Worm (Caenorhabditis elegans) whole organism, L4 larva: ENCODE data around the gene fipr-25.

Experiments
- F10B5.3 ChIP-seq: sonication (generic microtip); optimal IDR thresholded peaks from 2 replicates; lab custom pipeline; 2016; ENCODE audit warnings: mild to moderate bottlenecking, missing genetic modification characterization, missing compliant biosample characterization
- F26F4.8 ChIP-seq: fragments of 200-800 bp; sonication (Bioruptor generic); conservative IDR thresholded peaks from 2 replicates; pipeline ENCODE4 v1.3.6; 2022; ENCODE audit warnings: missing genetic modification characterization, missing compliant biosample characterization
- F44E2.7 ChIP-seq: fragments of 200-800 bp; sonication (Bioruptor generic); IDR thresholded peaks from 2 replicates; pipeline ENCODE4 v2.1.2; 2022; ENCODE audit warnings: missing genetic modification characterization, missing compliant biosample characterization
- R02D3.7 ChIP-seq: fragments of 150-350 bp; sonication (generic microtip); optimal IDR thresholded peaks from 3 replicates; lab custom pipeline; 2014; ENCODE audit warnings: missing biosample characterization, missing genetic modification characterization
- Y48G9A.11 ChIP-seq: fragments of 200-800 bp; sonication (Bioruptor generic); IDR thresholded peaks from 2 replicates; pipeline ENCODE4 v1.3.6; 2022; ENCODE audit warnings: missing genetic modification reagents, missing genetic modification characterization, missing compliant biosample characterization
- Y5F2A.4 ChIP-seq: fragments of 200-800 bp; sonication (Bioruptor generic); optimal IDR thresholded peaks from 2 replicates; lab custom pipeline; 2018; ENCODE audit warnings: mild to moderate bottlenecking, missing genetic modification characterization, missing compliant biosample characterization
- Y75B8A.6 ChIP-seq: fragments of 200-800 bp; sonication (Bioruptor generic); IDR thresholded peaks from 2 replicates; pipeline ENCODE4 v1.3.6; 2022; ENCODE audit warnings: missing genetic modification reagents, missing genetic modification characterization, missing compliant biosample characterization
- ZK546.5 ChIP-seq, 2 experiments: sonication (generic microtip); optimal IDR thresholded peaks; 2 replicates each; lab custom pipeline; 2017; ENCODE audit warnings: missing biosample characterization in 2 of 2, missing genetic modification characterization in 2 of 2
- attf-4 ChIP-seq: sonication (generic microtip); optimal IDR thresholded peaks from 3 replicates; lab custom pipeline; 2017; ENCODE audit warnings: missing biosample characterization, missing genetic modification characterization
- ceh-28 ChIP-seq: fragments of 150-350 bp; optimal IDR thresholded peaks from 2 replicates; lab custom pipeline; 2014; ENCODE audit warnings: missing biosample characterization, missing genetic modification reagents, missing genetic modification characterization
- ceh-82 ChIP-seq: sonication (generic microtip); optimal IDR thresholded peaks from 2 replicates; lab custom pipeline; 2017; ENCODE audit warnings: missing biosample characterization, missing genetic modification characterization
- daf-12 ChIP-seq: fragments of 150-350 bp; optimal IDR thresholded peaks from 2 replicates; lab custom pipeline; 2014; ENCODE audit warnings: missing biosample characterization, missing genetic modification reagents, missing genetic modification characterization
- daf-16 ChIP-seq, 3 experiments: sonication (generic microtip); optimal IDR thresholded peaks; 2 replicates each; lab custom pipeline; 2016 to 2017; ENCODE audit warnings: missing genetic modification characterization in 3 of 3, missing genetic modification reagents in 3 of 3, mild to moderate bottlenecking in 2 of 3, missing compliant biosample characterization in 2 of 3, missing biosample characterization in 1 of 3, moderate library complexity in 1 of 3
- daf-8 ChIP-seq: fragments of 200-800 bp; sonication (Bioruptor generic); IDR thresholded peaks from 2 replicates; pipeline ENCODE4 v1.3.6; 2022; ENCODE audit warnings: missing genetic modification characterization, missing compliant biosample characterization
- dmd-8 ChIP-seq: fragments of 200-800 bp; sonication (Bioruptor generic); IDR thresholded peaks from 2 replicates; pipeline ENCODE4 v1.3.6; 2022; ENCODE audit warnings: missing genetic modification characterization, missing compliant biosample characterization
- dpl-1 ChIP-seq: fragments of 150-350 bp; optimal IDR thresholded peaks from 2 replicates; lab custom pipeline; 2014; ENCODE audit warnings: missing biosample characterization, missing genetic modification reagents, missing genetic modification characterization
- egl-27 ChIP-seq: sonication (generic microtip); optimal IDR thresholded peaks from 3 replicates; lab custom pipeline; 2017; ENCODE audit warnings: missing biosample characterization, missing genetic modification reagents, missing genetic modification characterization
- fkh-10 ChIP-seq: fragments of 150-350 bp; optimal IDR thresholded peaks from 2 replicates; lab custom pipeline; 2014; ENCODE audit warnings: missing biosample characterization, missing genetic modification reagents, missing genetic modification characterization
- hif-1 ChIP-seq, 2 experiments: sonication (generic microtip); optimal IDR thresholded peaks; 2 replicates each; lab custom pipeline; 2016 to 2017; ENCODE audit warnings: missing compliant biosample characterization in 2 of 2, missing genetic modification characterization in 2 of 2, missing genetic modification reagents in 2 of 2, missing genotype in 2 of 2, mild to moderate bottlenecking in 1 of 2
- hlh-11 ChIP-seq: fragments of 200-800 bp; sonication (Bioruptor generic); optimal IDR thresholded peaks from 2 replicates; lab custom pipeline; 2018; ENCODE audit warnings: mild to moderate bottlenecking, missing genetic modification characterization, missing compliant biosample characterization
- hlh-30 ChIP-seq: sonication (generic microtip); optimal IDR thresholded peaks from 2 replicates; lab custom pipeline; 2017; ENCODE audit warnings: antibody characterized with exemption, mild to moderate bottlenecking, missing genetic modification characterization, missing compliant biosample characterization; ENCODE audit not compliant: insufficient read depth
- lin-1 ChIP-seq: fragments of 200-800 bp; sonication (Bioruptor generic); IDR thresholded peaks from 2 replicates; pipeline ENCODE4 v1.3.6; 2022; ENCODE audit warnings: missing genetic modification reagents, missing genetic modification characterization, missing compliant biosample characterization
- lin-15B ChIP-seq: fragments of 150-350 bp; sonication (generic microtip); optimal IDR thresholded peaks from 3 replicates; lab custom pipeline; 2014; ENCODE audit warnings: missing biosample characterization, missing genetic modification characterization
- madf-5 ChIP-seq, 2 experiments: fragments of 200-800 bp; sonication (Bioruptor generic); IDR thresholded peaks; 2 replicates each; pipeline ENCODE4 v1.3.6; 2022; ENCODE audit warnings: missing compliant biosample characterization in 2 of 2, missing genetic modification characterization in 2 of 2
- madf-9 ChIP-seq: fragments of 200-800 bp; sonication (Bioruptor generic); conservative IDR thresholded peaks from 2 replicates; pipeline ENCODE4 v1.3.6; 2022; ENCODE audit warnings: missing genetic modification reagents, missing genetic modification characterization, missing compliant biosample characterization
- mdl-1 ChIP-seq, 2 experiments: fragments of 150-350 bp in 1 of 2; sonication (generic microtip) in 1 of 2; optimal IDR thresholded peaks; 2 replicates each; lab custom pipeline; 2014 to 2017; ENCODE audit warnings: missing biosample characterization in 2 of 2, missing genetic modification characterization in 2 of 2
- nhr-10 ChIP-seq: fragments of 150-350 bp; optimal IDR thresholded peaks from 2 replicates; lab custom pipeline; 2014; ENCODE audit warnings: missing biosample characterization, missing genetic modification characterization
- nhr-11 ChIP-seq: fragments of 150-350 bp; optimal IDR thresholded peaks from 2 replicates; lab custom pipeline; 2014; ENCODE audit warnings: missing biosample characterization, missing genetic modification characterization
- nhr-111 ChIP-seq: fragments of 200-800 bp; sonication (Bioruptor generic); optimal IDR thresholded peaks from 2 replicates; lab custom pipeline; 2018; ENCODE audit warnings: mild to moderate bottlenecking, missing genetic modification characterization, missing compliant biosample characterization
- nhr-25 ChIP-seq: sonication (generic microtip); optimal IDR thresholded peaks from 2 replicates; lab custom pipeline; 2017; ENCODE audit warnings: missing genetic modification characterization, mild to moderate bottlenecking, missing compliant biosample characterization, antibody characterized with exemption, moderate library complexity, borderline replicate concordance; ENCODE audit not compliant: insufficient read depth
- nhr-28 ChIP-seq: fragments of 150-350 bp; optimal IDR thresholded peaks from 2 replicates; lab custom pipeline; 2014; ENCODE audit warnings: missing biosample characterization, missing genetic modification characterization
- nhr-42 ChIP-seq: fragments of 200-800 bp; sonication (Bioruptor generic); IDR thresholded peaks from 2 replicates; pipeline ENCODE4 v1.3.6; 2022; ENCODE audit warnings: missing genetic modification characterization, missing compliant biosample characterization
- php-3 ChIP-seq: fragments of 200-800 bp; sonication (Bioruptor generic); IDR thresholded peaks from 2 replicates; pipeline ENCODE4 v1.3.6; 2022; ENCODE audit warnings: missing genetic modification reagents, missing genetic modification characterization, missing compliant biosample characterization
- saeg-2 ChIP-seq: fragments of 200-800 bp; sonication (Bioruptor generic); IDR thresholded peaks from 2 replicates; pipeline ENCODE4 v1.3.6; 2022; ENCODE audit warnings: missing genetic modification reagents, missing genetic modification characterization, missing compliant biosample characterization
- snpc-1.2 ChIP-seq: fragments of 200-800 bp; sonication (Bioruptor generic); IDR thresholded peaks from 2 replicates; pipeline ENCODE4 v1.3.6; 2022; ENCODE audit warnings: missing genetic modification reagents, missing genetic modification characterization, missing compliant biosample characterization
- snpc-4 ChIP-seq: fragments of 150-350 bp; optimal IDR thresholded peaks from 2 replicates; lab custom pipeline; 2014; ENCODE audit warnings: missing biosample characterization, missing genetic modification characterization
- spr-1 ChIP-seq: sonication (generic microtip); optimal IDR thresholded peaks from 2 replicates; lab custom pipeline; 2016; ENCODE audit warnings: mild to moderate bottlenecking, missing genetic modification characterization, missing compliant biosample characterization
- tra-1 ChIP-seq: fragments of 200-800 bp; sonication (Bioruptor generic); IDR thresholded peaks from 2 replicates; pipeline ENCODE4 v1.3.6; 2022; ENCODE audit warnings: missing genetic modification reagents, missing genetic modification characterization, missing compliant biosample characterization
- unc-130 ChIP-seq: sonication (generic microtip); optimal IDR thresholded peaks from 2 replicates; lab custom pipeline; 2016; ENCODE audit warnings: missing genetic modification reagents, missing genetic modification characterization, missing compliant biosample characterization
- unc-39 ChIP-seq: sonication (generic microtip); optimal IDR thresholded peaks from 2 replicates; lab custom pipeline; 2017; ENCODE audit warnings: missing biosample characterization, missing genetic modification characterization
- unc-62 ChIP-seq, 3 experiments: fragments of 150-350 bp in 1 of 3; sonication (generic microtip); optimal IDR thresholded peaks in 2 of 3; peaks in 1 of 3; 1 replicate in 1 of 3; 2 replicates in 2 of 3; lab custom pipeline; 2014 to 2017; ENCODE audit warnings: missing biosample characterization in 3 of 3, missing genetic modification characterization in 3 of 3, missing genetic modification reagents in 3 of 3, missing genotype in 1 of 3
- vab-7 ChIP-seq: fragments of 200-800 bp; sonication (Bioruptor generic); IDR thresholded peaks from 2 replicates; pipeline ENCODE4 v1.3.6; 2022; ENCODE audit warnings: missing genetic modification reagents, missing genetic modification characterization, missing compliant biosample characterization
- zag-1 ChIP-seq: fragments of 150-350 bp; optimal IDR thresholded peaks from 2 replicates; lab custom pipeline; 2014; ENCODE audit warnings: missing biosample characterization, missing genetic modification characterization
- zip-11 ChIP-seq: fragments of 200-800 bp; sonication (Bioruptor generic); IDR thresholded peaks from 2 replicates; pipeline ENCODE4 v1.3.6; 2022; ENCODE audit warnings: missing genetic modification characterization, missing compliant biosample characterization
- zip-2 ChIP-seq: fragments of 150-350 bp; optimal IDR thresholded peaks from 2 replicates; lab custom pipeline; 2014; ENCODE audit warnings: missing biosample characterization, missing genetic modification characterization
- ztf-11 ChIP-seq: fragments of 150-350 bp; optimal IDR thresholded peaks from 2 replicates; lab custom pipeline; 2014; ENCODE audit warnings: missing biosample characterization, missing genetic modification characterization

Gene fipr-25

ce11 chrV:1920105-1920504, 37.1 kb upstream of the fipr-25 start, which contains the start of gene Y32G9A.12:
Gene Y32G9A.12, minus strand, starts transcription at chrV:1920205.
- TF ChIP-seq nhr-111 (GFP tag; lab: Kevin White, UChicago): no peak
- TF ChIP-seq Y75B8A.6 (GFP tag; lab: Robert Waterston, UW): no peak
- TF ChIP-seq unc-39: no peak
- TF ChIP-seq ceh-82: no peak
- no peak for TF ChIP-seq mdl-1 (tag; optimal IDR thresholded peaks at IDR 0.05; lab: Kevin White, UChicago)
- no peak for TF ChIP-seq attf-4 (tag; lab: Kevin White, UChicago)
- TF ChIP-seq lin-1 (GFP tag; lab: Robert Waterston, UW): no peak
- TF ChIP-seq nhr-42: no peak
- TF ChIP-seq F44E2.7 (GFP tag; lab: Robert Waterston, UW): no peak
- no peak for TF ChIP-seq saeg-2
- no peak for TF ChIP-seq tra-1 (GFP tag; lab: Robert Waterston, UW)
- TF ChIP-seq unc-130: no peak
- TF ChIP-seq daf-16 (GFP tag; optimal IDR thresholded peaks at IDR 0.05; lab: Kevin White, UChicago): no peak
- no peak for TF ChIP-seq daf-16 (tag; optimal IDR thresholded peaks at IDR 0.05; lab: Kevin White, UChicago)
- no peak for TF ChIP-seq nhr-25 (tag; lab: Kevin White, UChicago)
- no peak for TF ChIP-seq nhr-28 (tag; lab: Kevin White, UChicago)
- no peak for TF ChIP-seq snpc-1.2 (GFP tag; lab: Robert Waterston, UW)
- no peak for TF ChIP-seq hlh-30
- no peak for TF ChIP-seq php-3
- no peak for TF ChIP-seq nhr-10
- no peak for TF ChIP-seq daf-12 (tag; lab: Kevin White, UChicago)

DNA sequence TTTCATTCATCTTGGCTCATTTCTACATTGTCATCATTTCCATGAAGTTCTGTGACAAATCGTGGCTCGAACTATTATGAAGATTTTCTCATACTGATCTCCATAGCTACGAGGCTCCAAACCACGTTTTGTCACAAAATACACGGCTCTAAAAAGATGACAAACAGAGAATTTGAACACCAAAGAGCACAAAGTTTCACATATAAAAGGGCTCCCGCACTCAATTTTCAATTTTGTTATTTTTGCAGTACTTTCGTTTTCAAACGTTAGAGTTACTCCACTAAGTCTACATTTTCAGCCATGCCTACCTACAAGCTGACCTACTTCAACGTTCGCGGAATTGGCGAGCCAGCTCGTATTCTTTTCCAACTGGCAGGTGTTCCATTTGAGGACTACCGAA, 35.9 kb upstream of the fipr-25 start, which contains the start of gene gst-37:
Gene gst-37 (plus strand): TSS at position 301 of the 400 bp plus-strand sequence.
- TF ChIP-seq daf-8 (GFP tag; lab: Robert Waterston, UW) (no peak), lin-15B (tag; lab: Kevin White, UChicago) (no peak), Y5F2A.4 (GFP tag; lab: Kevin White, UChicago) (no peak), zip-2 (tag; lab: Kevin White, UChicago) (no peak), ztf-11 (tag; lab: Kevin White, UChicago) (no peak), snpc-4 (tag; lab: Kevin White, UChicago) (no peak), madf-9 (no peak), hif-1 (tag; optimal IDR thresholded peaks at IDR 0.05; lab: Kevin White, UChicago) (no peak)
- TF ChIP-seq, all 104 proteins: peak for 0

DNA sequence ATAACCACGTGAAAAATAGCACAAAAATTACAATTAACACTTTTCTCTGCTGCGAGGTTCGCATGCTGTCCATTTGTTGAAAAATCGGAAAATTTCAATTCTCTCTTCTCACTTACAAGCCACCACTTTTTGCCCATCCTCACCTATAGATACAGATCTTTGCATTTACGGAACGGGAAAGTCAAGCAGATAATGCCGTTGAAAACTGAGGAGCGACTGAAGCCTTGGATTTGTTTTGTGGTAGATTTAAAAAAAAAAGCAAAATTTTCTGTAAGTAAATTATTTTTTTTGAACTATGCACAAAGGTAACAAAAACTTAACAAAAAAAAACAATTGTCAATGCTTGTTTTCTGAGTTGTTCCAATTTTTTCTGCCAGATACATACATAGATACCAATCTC, 31.7 kb upstream of the fipr-25 start, which contains the start of gene T06A1.1:
Gene T06A1.1 (minus strand): TSS at position 101 of the 400 bp plus-strand sequence.
- no peak for TF ChIP-seq fkh-10 (GFP tag; lab: Kevin White, UChicago)
- TF ChIP-seq F44E2.7 (GFP tag; lab: Robert Waterston, UW): no peak
- TF ChIP-seq vab-7 (GFP tag; lab: Robert Waterston, UW): no peak
- TF ChIP-seq madf-5 (GFP tag; IDR thresholded peaks at IDR 0.05; lab: Robert Waterston, UW): no peak
- TF ChIP-seq lin-15B (tag; lab: Kevin White, UChicago): no peak

DNA sequence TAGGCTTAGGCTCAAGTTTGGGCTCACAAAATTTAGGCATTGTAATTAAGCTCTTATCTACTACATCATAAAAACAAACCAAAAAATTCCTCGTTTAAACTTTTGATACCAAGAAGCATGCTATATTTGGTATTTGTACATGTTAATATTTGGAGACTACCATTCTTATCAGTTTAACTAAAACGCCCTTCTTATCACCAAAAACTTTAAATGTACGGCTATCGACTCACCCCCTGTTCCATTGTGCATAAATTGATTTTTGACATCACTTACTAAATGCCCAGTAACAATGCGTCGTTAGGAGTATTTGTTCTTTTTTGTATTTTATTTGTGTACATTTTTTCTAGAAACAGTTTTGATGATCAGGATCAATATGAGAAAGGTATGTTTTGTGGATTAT, 30.2 kb upstream of the fipr-25 start, which contains the start of gene T06A1.5:
Gene T06A1.5 (plus strand): TSS at position 209 of the 400 bp plus-strand sequence.
- TF ChIP-seq hlh-11 (tag; lab: Kevin White, UChicago) (peak; percentile 49), Y48G9A.11 (no peak), nhr-28 (tag; lab: Kevin White, UChicago) (peak; percentile 86), ceh-28 (tag; lab: Kevin White, UChicago) (no peak), nhr-11 (tag; lab: Kevin White, UChicago) (no peak), dpl-1 (no peak), R02D3.7 (tag; lab: Kevin White, UChicago) (no peak), unc-62 (GFP tag; optimal IDR thresholded peaks at IDR 0.05 in 1 of 2; lab: Kevin White, UChicago) (peak in 1 of 2 experiments; percentile 22), unc-62 (tag; optimal IDR thresholded peaks at IDR 0.05; lab: Kevin White, UChicago) (no peak), vab-7 (GFP tag; lab: Robert Waterston, UW) (no peak), spr-1 (tag; lab: Kevin White, UChicago) (no peak), F10B5.3 (tag; lab: Kevin White, UChicago) (no peak), Y5F2A.4 (GFP tag; lab: Kevin White, UChicago) (no peak), nhr-42 (no peak), zip-11 (GFP tag; lab: Robert Waterston, UW) (no peak), zag-1 (no peak), hif-1 (tag; optimal IDR thresholded peaks at IDR 0.05; lab: Kevin White, UChicago) (no peak), egl-27 (no peak), dmd-8 (GFP tag; lab: Robert Waterston, UW) (no peak), ZK546.5 (tag; optimal IDR thresholded peaks at IDR 0.05; lab: Kevin White, UChicago) (no peak), F26F4.8 (GFP tag; lab: Robert Waterston, UW) (no peak)
